Fruit fly (Drosophila melanogaster) ovary, adult (tissue): ENCODE data around the gene Gss1.
"Not testable (repeated sequence)": the region's sequence is repeated elsewhere in the genome, so short reads cannot be mapped to it uniquely, and the experiment has no call there.

Source experiments
- CG17801 ChIP-seq: fragments of 200-800 bp; optimal IDR thresholded peaks from 2 replicates; lab custom pipeline; 2019; ENCODE audit warnings: missing biosample characterization, mild to moderate bottlenecking, missing genetic modification characterization, moderate library complexity; ENCODE audit not compliant: partially characterized antibody

Gene Gss1

DNA sequence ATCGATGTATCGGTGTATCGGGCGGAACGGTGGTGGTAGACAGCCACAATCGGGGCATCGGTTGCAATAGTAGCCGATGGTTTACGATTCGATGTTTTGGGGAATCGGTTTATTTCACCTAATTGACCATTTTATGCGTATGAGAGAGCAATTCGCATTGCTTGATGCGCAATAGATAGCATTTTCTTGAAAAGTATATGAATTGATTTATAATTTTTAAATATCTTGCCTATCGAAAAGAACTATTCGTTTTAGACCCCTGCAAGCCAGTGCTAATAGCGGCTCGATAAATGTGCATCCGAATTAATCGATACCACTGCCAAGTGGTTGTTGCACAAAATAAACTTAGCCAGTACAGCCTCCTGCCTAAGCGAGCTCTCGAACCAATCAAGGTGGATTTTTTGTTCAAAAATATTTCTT, 2.1 kb upstream of the Gss1 start, which contains the start of gene mnb:
TSS of gene mnb (minus strand) at position 15 of the 420 bp plus-strand sequence.
- TF ChIP-seq CG17801: no peak

DNA sequence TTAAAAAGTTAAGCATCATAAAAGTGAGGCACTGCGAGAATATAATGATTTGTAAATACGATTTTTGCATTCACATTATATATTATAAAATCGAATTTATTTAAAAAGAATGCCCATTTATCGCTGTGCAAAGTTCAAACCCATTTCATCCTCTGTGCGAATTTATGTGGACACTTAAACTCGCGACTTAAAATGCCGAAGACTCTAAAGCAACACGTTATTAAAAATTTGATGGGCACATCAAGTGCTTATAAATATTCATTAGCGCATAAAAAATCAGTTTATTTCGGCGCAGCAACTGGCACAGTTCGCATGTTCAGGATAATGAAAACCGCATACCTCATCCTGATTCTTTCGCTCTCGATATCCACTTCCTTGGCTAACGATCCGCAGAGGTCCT, 1.5 kb upstream of the Gss1 start, which contains the start of gene CG6788:
TSS of gene CG6788 (plus strand) at position 301 of the 400 bp plus-strand sequence.
- no peak for TF ChIP-seq CG17801

DNA sequence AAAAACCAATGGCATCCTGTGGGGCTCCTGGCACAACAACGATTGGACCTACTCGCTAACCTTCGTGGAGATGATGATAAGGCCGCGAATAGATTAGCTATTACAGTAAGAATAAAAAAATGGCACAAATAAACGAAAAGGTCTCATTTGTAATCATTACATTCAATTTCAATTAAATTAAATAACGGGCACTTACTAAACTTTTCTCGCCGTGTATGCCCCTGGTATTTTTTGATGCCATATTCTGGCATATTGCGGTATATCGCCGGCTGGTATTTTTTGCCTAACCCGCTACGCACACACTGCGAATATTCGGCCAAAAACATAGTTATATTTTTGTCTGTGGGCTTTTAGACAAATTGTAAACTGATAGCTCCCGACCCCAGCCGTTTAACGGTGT, 10.1 kb downstream of the Gss1 start, which contains the start of gene Gss2:
TSS of gene Gss2 (plus strand) at position 301 of the 400 bp plus-strand sequence.
- not testable (repeated sequence) for TF ChIP-seq CG17801

DNA sequence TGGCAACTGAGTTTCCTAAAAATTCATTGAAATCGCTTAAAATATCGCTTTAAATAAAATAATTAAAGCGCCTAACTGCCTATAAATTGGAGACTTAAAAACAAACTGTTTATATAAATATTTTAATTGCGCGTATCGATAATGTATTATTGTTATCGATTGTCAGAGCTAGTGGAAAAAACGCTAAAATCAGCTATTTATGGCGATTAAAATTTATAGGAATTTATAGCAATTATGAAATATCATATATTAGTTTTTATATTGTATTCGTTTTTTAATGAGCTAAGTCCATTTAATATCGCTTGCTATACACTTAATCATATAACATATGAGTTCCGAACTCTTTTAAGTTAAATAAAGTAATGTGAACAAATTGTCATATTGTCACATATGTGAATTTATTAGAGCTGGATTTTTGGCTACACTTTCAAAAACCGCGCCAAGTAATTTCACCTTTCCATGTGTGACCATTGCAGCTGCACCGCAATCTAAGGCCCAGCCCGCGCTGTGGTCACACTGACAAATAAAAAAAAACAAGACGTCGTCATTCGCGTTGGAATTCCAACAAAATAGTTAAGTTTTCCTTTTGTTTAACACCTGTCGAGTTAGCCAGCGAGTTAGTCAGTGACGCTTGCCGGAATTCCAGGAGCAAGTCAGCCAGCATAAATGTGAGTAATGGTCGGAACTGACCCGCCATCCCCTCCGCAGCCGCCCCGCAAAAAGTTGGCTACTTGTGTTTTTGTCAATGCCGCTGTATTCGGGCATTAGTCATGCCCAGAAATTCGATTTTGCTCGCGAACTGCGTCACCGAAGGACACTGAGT, 18.0 kb downstream of the Gss1 start, which contains the start of the genes CG7772 and Vps4:
TSS of gene CG7772 (minus strand) at position 78 of the 823 bp plus-strand sequence.
TSS of gene Vps4 (plus strand) at position 509 of the 823 bp plus-strand sequence.
- peak; percentile 19 for TF ChIP-seq CG17801

DNA sequence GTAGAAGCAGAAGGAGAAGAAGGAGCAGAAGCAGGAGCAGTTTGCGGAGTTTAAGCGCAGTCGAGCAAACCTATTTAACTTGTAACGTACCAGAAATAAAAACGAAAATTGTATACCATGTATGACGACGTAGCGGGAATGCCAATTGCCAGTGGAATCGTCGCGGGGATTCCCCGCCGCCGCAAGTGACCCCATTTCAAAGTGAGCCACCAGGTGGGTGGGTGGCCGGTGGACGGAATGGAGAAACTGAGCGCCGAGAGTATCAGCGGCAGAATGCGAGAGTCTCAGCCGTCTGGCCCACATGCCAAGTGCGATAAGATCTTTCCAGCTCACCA, 21.2 kb downstream of the Gss1 start:
- no peak for TF ChIP-seq CG17801

- TF ChIP-seq CG17801: peak; percentile 27
These were observed 21.8 kb downstream of the Gss1 start, which contains the start of gene CG6847 for dm6 chrX:17910941-17911703. CG6847 (plus strand) TSS chrX:17911462.

dm6 chrX:17912514-17912913, 23.2 kb downstream of the Gss1 start:
- no peak for TF ChIP-seq CG17801

DNA sequence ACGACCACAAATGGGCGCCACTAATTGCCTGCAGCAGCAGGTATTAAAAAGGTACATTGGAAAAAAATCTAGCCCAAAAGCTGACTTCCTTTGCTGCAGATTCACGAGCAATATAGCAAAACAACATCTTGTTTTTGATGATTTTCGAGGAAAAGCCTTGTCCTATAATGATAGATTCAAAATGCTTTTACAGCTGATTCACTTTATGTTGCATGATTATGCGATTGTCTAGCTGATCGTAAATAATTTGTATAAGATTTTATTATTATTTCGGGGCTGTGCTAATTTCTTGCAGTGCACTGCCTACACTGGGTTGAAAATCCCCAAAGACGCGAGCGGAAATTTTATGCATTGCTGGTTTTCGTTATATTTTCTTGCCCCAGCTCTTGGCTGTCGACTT, 25.2 kb downstream of the Gss1 start:
- TF ChIP-seq CG17801: no peak

DNA sequence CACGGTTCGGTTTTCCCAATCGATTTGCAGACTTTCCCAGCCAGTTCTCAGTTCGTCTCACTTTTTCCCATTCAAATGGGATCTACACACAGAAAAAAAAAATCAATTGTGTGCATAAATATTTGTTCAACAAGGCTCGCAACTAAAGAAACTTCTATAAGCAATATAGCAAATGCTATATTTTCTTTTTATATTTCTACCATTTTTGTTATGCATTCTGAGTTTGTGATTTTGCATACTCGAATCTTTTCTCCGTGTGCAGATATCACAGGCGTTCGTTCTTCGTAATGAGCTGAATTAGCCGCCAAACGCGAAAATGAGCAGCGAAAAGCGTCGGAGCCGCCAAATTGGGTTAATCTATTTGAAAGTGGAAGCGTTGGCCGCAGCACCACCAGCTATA, 26.6 kb downstream of the Gss1 start:
- TF ChIP-seq CG17801: no peak

- no peak for TF ChIP-seq CG17801
These were observed 28.4 kb downstream of the Gss1 start for dm6 chrX:17917564-17918233.

DNA sequence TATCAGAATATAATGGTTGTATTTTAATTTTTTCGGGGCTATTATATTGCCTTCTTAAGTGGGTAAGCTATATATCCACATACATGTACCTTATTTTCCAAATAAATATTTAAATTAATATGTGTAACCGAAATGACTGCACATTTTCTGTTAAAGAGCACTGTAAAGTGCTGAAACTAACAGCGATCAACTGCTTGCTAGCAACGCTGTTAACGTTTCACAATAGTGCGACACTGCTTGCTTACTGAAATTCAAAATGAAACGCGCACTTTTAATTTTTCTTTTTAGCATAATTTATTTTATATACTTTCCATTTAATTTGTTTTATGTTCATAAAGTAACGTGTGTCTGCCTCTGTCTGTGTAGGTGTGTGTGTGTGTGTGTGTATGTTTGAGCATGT, 34.7 kb downstream of the Gss1 start:
- TF ChIP-seq CG17801: no peak

- TF ChIP-seq CG17801: no peak
These were observed 51.3 kb downstream of the Gss1 start for dm6 chrX:17940677-17941076.
